Worm (Caenorhabditis elegans) whole organism, L1 larva: ENCODE measurements around the gene nhr-180.
A peak's percentile ranks its signal among the peaks of the same experiment; 100 is the strongest.

Experiments
- C04F5.9 ChIP-seq: sonication (generic microtip); optimal IDR thresholded peaks from 2 replicates; lab custom pipeline; 2016; ENCODE audit warnings: missing genetic modification characterization, missing compliant biosample characterization
- F16B12.6 ChIP-seq: fragments of 150-350 bp; optimal IDR thresholded peaks from 2 replicates; lab custom pipeline; 2014; ENCODE audit warnings: missing biosample characterization, missing genetic modification characterization
- ama-1 ChIP-seq: fragments of 150-350 bp; optimal IDR thresholded peaks from 2 replicates; lab custom pipeline; 2014
- ceh-63 ChIP-seq: fragments of 200-800 bp; sonication (Bioruptor generic); optimal IDR thresholded peaks from 2 replicates; lab custom pipeline; 2018; ENCODE audit warnings: mild to moderate bottlenecking, missing genetic modification characterization, missing compliant biosample characterization
- ceh-8 ChIP-seq: fragments of 200-800 bp; sonication (Bioruptor generic); optimal IDR thresholded peaks from 2 replicates; lab custom pipeline; 2018; ENCODE audit warnings: mild to moderate bottlenecking, missing genetic modification characterization, moderate library complexity, missing compliant biosample characterization
- ceh-88 ChIP-seq: fragments of 200-800 bp; sonication (Bioruptor generic); IDR thresholded peaks from 2 replicates; pipeline ENCODE4 v1.3.6; 2022; ENCODE audit warnings: missing genetic modification characterization, missing compliant biosample characterization
- ceh-90 ChIP-seq: sonication (generic microtip); optimal IDR thresholded peaks from 2 replicates; lab custom pipeline; 2016; ENCODE audit warnings: missing genetic modification characterization, missing compliant biosample characterization
- efl-1 ChIP-seq, 4 experiments: fragments of 150-350 bp; optimal IDR thresholded peaks in 3 of 4; peaks in 1 of 4; 1 replicate in 1 of 4; 2 replicates in 3 of 4; lab custom pipeline; 2014; ENCODE audit warnings: missing biosample characterization in 2 of 4, missing genetic modification characterization in 2 of 4, missing genetic modification reagents in 2 of 4
- egl-13 ChIP-seq: sonication (generic microtip); optimal IDR thresholded peaks from 2 replicates; lab custom pipeline; 2016; ENCODE audit warnings: missing genotype, missing genetic modification reagents, missing genetic modification characterization, missing compliant biosample characterization
- elt-2 ChIP-seq: sonication (generic microtip); optimal IDR thresholded peaks from 2 replicates; lab custom pipeline; 2016; ENCODE audit warnings: missing genetic modification characterization, mild to moderate bottlenecking, inconsistent platforms, missing compliant biosample characterization, missing genetic modification reagents
- ets-5 ChIP-seq: fragments of 200-800 bp; sonication (Bioruptor generic); IDR thresholded peaks from 2 replicates; pipeline ENCODE4 v1.3.6; 2022; ENCODE audit warnings: missing genetic modification characterization, missing compliant biosample characterization
- fkh-8 ChIP-seq: sonication (generic microtip); optimal IDR thresholded peaks from 2 replicates; lab custom pipeline; 2016; ENCODE audit warnings: mild to moderate bottlenecking, missing genetic modification characterization, missing compliant biosample characterization
- fos-1 ChIP-seq: fragments of 150-350 bp; optimal IDR thresholded peaks from 2 replicates; lab custom pipeline; 2014; ENCODE audit warnings: missing biosample characterization, missing genetic modification characterization
- hlh-4 ChIP-seq: sonication (generic microtip); optimal IDR thresholded peaks from 2 replicates; lab custom pipeline; 2016; ENCODE audit warnings: mild to moderate bottlenecking, missing genetic modification characterization, missing compliant biosample characterization
- hpl-2 ChIP-seq: fragments of 150-350 bp; optimal IDR thresholded peaks from 2 replicates; lab custom pipeline; 2014; ENCODE audit warnings: missing biosample characterization, missing genetic modification reagents, missing genetic modification characterization
- isw-1 ChIP-seq: fragments of 200-800 bp; sonication (Bioruptor generic); IDR thresholded peaks from 2 replicates; pipeline ENCODE4 v1.3.6; 2022; ENCODE audit warnings: missing genetic modification characterization, missing compliant biosample characterization
- jun-1 ChIP-seq: fragments of 150-350 bp; optimal IDR thresholded peaks from 2 replicates; lab custom pipeline; 2014; ENCODE audit warnings: missing biosample characterization, missing genetic modification reagents, missing genetic modification characterization
- lin-13 ChIP-seq: fragments of 150-350 bp; optimal IDR thresholded peaks from 2 replicates; lab custom pipeline; 2014; ENCODE audit warnings: missing biosample characterization, missing genetic modification reagents, missing genetic modification characterization
- lin-14 ChIP-seq: fragments of 200-800 bp; sonication (Bioruptor generic); optimal IDR thresholded peaks from 2 replicates; lab custom pipeline; 2018; ENCODE audit warnings: mild to moderate bottlenecking, missing genetic modification characterization, moderate library complexity, missing compliant biosample characterization
- lin-35 ChIP-seq, 2 experiments: fragments of 150-350 bp; optimal IDR thresholded peaks; 2 replicates each; lab custom pipeline; 2014; ENCODE audit warnings: missing biosample characterization in 2 of 2, missing genetic modification characterization in 2 of 2, missing genetic modification reagents in 2 of 2
- lsy-2 ChIP-seq, 2 experiments: fragments of 150-350 bp; optimal IDR thresholded peaks; 2 replicates each; lab custom pipeline; 2014; ENCODE audit warnings: missing biosample characterization in 2 of 2, missing genetic modification characterization in 2 of 2
- mab-9 ChIP-seq: fragments of 200-800 bp; sonication (Bioruptor generic); IDR thresholded peaks from 2 replicates; pipeline ENCODE4 v1.3.6; 2022; ENCODE audit warnings: missing genetic modification reagents, missing genetic modification characterization, missing compliant biosample characterization
- nhr-11 ChIP-seq: fragments of 150-350 bp; optimal IDR thresholded peaks from 2 replicates; lab custom pipeline; 2014; ENCODE audit warnings: missing biosample characterization, missing genetic modification characterization
- nhr-20 ChIP-seq: sonication (generic microtip); optimal IDR thresholded peaks from 2 replicates; lab custom pipeline; 2016; ENCODE audit warnings: mild to moderate bottlenecking, missing genetic modification characterization, missing compliant biosample characterization
- nhr-237 ChIP-seq: fragments of 150-350 bp; optimal IDR thresholded peaks from 2 replicates; lab custom pipeline; 2014; ENCODE audit warnings: missing biosample characterization, missing genetic modification characterization
- nhr-28 ChIP-seq: fragments of 150-350 bp; optimal IDR thresholded peaks from 2 replicates; lab custom pipeline; 2014; ENCODE audit warnings: missing biosample characterization, missing genetic modification characterization
- nhr-47 ChIP-seq: sonication (generic microtip); optimal IDR thresholded peaks from 2 replicates; lab custom pipeline; 2016; ENCODE audit warnings: mild to moderate bottlenecking, missing genetic modification characterization, moderate library complexity, missing compliant biosample characterization
- nhr-71 ChIP-seq: sonication (generic microtip); optimal IDR thresholded peaks from 2 replicates; lab custom pipeline; 2016; ENCODE audit warnings: mild to moderate bottlenecking, missing genetic modification characterization, moderate library complexity, missing compliant biosample characterization
- nhr-84 ChIP-seq: sonication (generic microtip); optimal IDR thresholded peaks from 2 replicates; lab custom pipeline; 2017; ENCODE audit warnings: missing biosample characterization, missing genetic modification characterization
- nhr-90 ChIP-seq: sonication (generic microtip); optimal IDR thresholded peaks from 2 replicates; lab custom pipeline; 2016; ENCODE audit warnings: mild to moderate bottlenecking, missing genetic modification characterization, missing compliant biosample characterization; ENCODE audit not compliant: poor library complexity
- pag-3 ChIP-seq: sonication (generic microtip); optimal IDR thresholded peaks from 2 replicates; lab custom pipeline; 2017; ENCODE audit warnings: missing genetic modification characterization, mild to moderate bottlenecking, missing compliant biosample characterization, antibody characterized with exemption, borderline replicate concordance; ENCODE audit not compliant: insufficient read depth
- pax-3 ChIP-seq: fragments of 200-800 bp; sonication (Bioruptor generic); optimal IDR thresholded peaks from 2 replicates; lab custom pipeline; 2018; ENCODE audit warnings: mild to moderate bottlenecking, missing genetic modification characterization, moderate library complexity, missing compliant biosample characterization
- skn-1 ChIP-seq: fragments of 150-350 bp; optimal IDR thresholded peaks from 2 replicates; lab custom pipeline; 2014; ENCODE audit warnings: missing biosample characterization, missing genetic modification characterization
- snpc-4 ChIP-seq: fragments of 150-350 bp; optimal IDR thresholded peaks from 2 replicates; lab custom pipeline; 2014; ENCODE audit warnings: missing biosample characterization, missing genetic modification characterization
- sox-4 ChIP-seq: sonication (generic microtip); optimal IDR thresholded peaks from 2 replicates; lab custom pipeline; 2016; ENCODE audit warnings: missing genetic modification characterization, missing compliant biosample characterization
- sptf-1 ChIP-seq: fragments of 150-350 bp; optimal IDR thresholded peaks from 2 replicates; lab custom pipeline; 2014; ENCODE audit warnings: missing biosample characterization, missing genetic modification characterization
- sup-37 ChIP-seq: fragments of 200-800 bp; sonication (Bioruptor generic); optimal IDR thresholded peaks from 2 replicates; lab custom pipeline; 2018; ENCODE audit warnings: mild to moderate bottlenecking, missing genetic modification characterization, missing compliant biosample characterization
- swsn-7 ChIP-seq: sonication (generic microtip); optimal IDR thresholded peaks from 2 replicates; lab custom pipeline; 2016; ENCODE audit warnings: missing genetic modification characterization, missing compliant biosample characterization
- tbx-2 ChIP-seq: sonication (generic microtip); optimal IDR thresholded peaks from 2 replicates; lab custom pipeline; 2016; ENCODE audit warnings: missing genetic modification characterization, missing compliant biosample characterization
- unc-62 ChIP-seq: fragments of 150-350 bp; optimal IDR thresholded peaks from 2 replicates; lab custom pipeline; 2014; ENCODE audit warnings: missing biosample characterization, missing genetic modification reagents, missing genetic modification characterization
- unc-86 ChIP-seq: sonication (generic microtip); optimal IDR thresholded peaks from 2 replicates; lab custom pipeline; 2016; ENCODE audit warnings: missing genetic modification characterization, missing compliant biosample characterization
- xbp-1 ChIP-seq: sonication (generic microtip); optimal IDR thresholded peaks from 2 replicates; lab custom pipeline; 2016; ENCODE audit warnings: missing genetic modification characterization, missing compliant biosample characterization
- zag-1 ChIP-seq: fragments of 150-350 bp; optimal IDR thresholded peaks from 2 replicates; lab custom pipeline; 2014; ENCODE audit warnings: missing biosample characterization, missing genetic modification characterization
- ztf-11 ChIP-seq, 2 experiments: sonication (generic microtip); optimal IDR thresholded peaks; 2 replicates each; lab custom pipeline; 2016 to 2017; ENCODE audit warnings: missing genetic modification characterization in 2 of 2, missing biosample characterization in 1 of 2, missing compliant biosample characterization in 1 of 2

Gene nhr-180

ce11 chrV:619054-619453 lies 48.3 kb downstream of the nhr-180 start, which contains the start of gene F48G7.4 (continued):
- TF ChIP-seq swsn-7 (tag; lab: Kevin White, UChicago) (peak; percentile 78), hpl-2 (GFP tag; lab: Kevin White, UChicago) (no peak), skn-1 (tag; lab: Kevin White, UChicago) (peak; percentile 67), nhr-237 (tag; lab: Kevin White, UChicago) (peak; percentile 68), C04F5.9 (tag; lab: Kevin White, UChicago) (no peak)

- TF ChIP-seq fkh-8 (tag; lab: Kevin White, UChicago): peak; percentile 93
- no peak for TF ChIP-seq nhr-90 (tag; lab: Kevin White, UChicago)
- no peak for TF ChIP-seq ets-5
- no peak for TF ChIP-seq ceh-63 (GFP tag; lab: Kevin White, UChicago)
- peak; percentile 34 for TF ChIP-seq unc-86
- no peak for TF ChIP-seq nhr-237 (tag; lab: Kevin White, UChicago)
- no peak for TF ChIP-seq ama-1 (lab: Kevin White, UChicago)
- TF ChIP-seq snpc-4 (tag; lab: Kevin White, UChicago): no peak
- no peak for TF ChIP-seq sptf-1 (tag; lab: Kevin White, UChicago)
- peak; percentile 77 for TF ChIP-seq nhr-47 (tag; lab: Kevin White, UChicago)
- peak in 1 of 2 experiments; percentile 38 for TF ChIP-seq lsy-2 (tag; optimal IDR thresholded peaks at IDR 0.05; lab: Kevin White, UChicago)
- TF ChIP-seq ceh-8: no peak
- TF ChIP-seq zag-1 (tag; lab: Kevin White, UChicago): no peak
- no peak for TF ChIP-seq lin-13
- TF ChIP-seq pag-3 (tag; lab: Kevin White, UChicago): no peak
- peak; percentile 75 for TF ChIP-seq lin-14 (GFP tag; lab: Kevin White, UChicago)
- TF ChIP-seq ztf-11 (tag; optimal IDR thresholded peaks at IDR 0.05; lab: Kevin White, UChicago): no peak
- no peak for TF ChIP-seq isw-1 (GFP tag; lab: Robert Waterston, UW)
- TF ChIP-seq lin-35 (GFP tag; optimal IDR thresholded peaks at IDR 0.05; lab: Kevin White, UChicago): no peak
- TF ChIP-seq tbx-2 (tag; lab: Kevin White, UChicago): no peak
- no peak for TF ChIP-seq F16B12.6
- no peak for TF ChIP-seq ceh-88 (GFP tag; lab: Robert Waterston, UW)
- TF ChIP-seq nhr-20 (tag; lab: Kevin White, UChicago): peak; percentile 44
- TF ChIP-seq nhr-28 (tag; lab: Kevin White, UChicago): no peak
- TF ChIP-seq fos-1: no peak
- no peak for TF ChIP-seq jun-1
- no peak for TF ChIP-seq hpl-2 (GFP tag; lab: Kevin White, UChicago)
- TF ChIP-seq nhr-11 (tag; lab: Kevin White, UChicago): peak; percentile 27
- TF ChIP-seq unc-62: no peak
- no peak for TF ChIP-seq mab-9
- no peak for TF ChIP-seq nhr-84 (tag; lab: Kevin White, UChicago)
- no peak for TF ChIP-seq egl-13
- TF ChIP-seq swsn-7 (tag; lab: Kevin White, UChicago): peak; percentile 28
- TF ChIP-seq efl-1 (optimal IDR thresholded peaks at IDR 0.05; lab: Kevin White, UChicago): no peak
- TF ChIP-seq efl-1 (GFP tag; optimal IDR thresholded peaks at IDR 0.05 in 1 of 2; lab: Kevin White, UChicago): no peak
- TF ChIP-seq ceh-90: no peak
- no peak for TF ChIP-seq xbp-1 (tag; lab: Kevin White, UChicago)
- peak; percentile 43 for TF ChIP-seq sox-4 (tag; lab: Kevin White, UChicago)
- TF ChIP-seq elt-2 (tag; lab: Kevin White, UChicago): no peak
- TF ChIP-seq nhr-71 (tag; lab: Kevin White, UChicago): peak; percentile 82
- peak; percentile 97 for TF ChIP-seq hlh-4
- TF ChIP-seq sup-37: no peak
- TF ChIP-seq pax-3 (tag; lab: Kevin White, UChicago): no peak
Observed at ce11 chrV:617917-618316, 49.4 kb downstream of the nhr-180 start.
